Fruit fly (Drosophila melanogaster): Measurements from ENCODE around the gene P5CDh2.

DNA sequence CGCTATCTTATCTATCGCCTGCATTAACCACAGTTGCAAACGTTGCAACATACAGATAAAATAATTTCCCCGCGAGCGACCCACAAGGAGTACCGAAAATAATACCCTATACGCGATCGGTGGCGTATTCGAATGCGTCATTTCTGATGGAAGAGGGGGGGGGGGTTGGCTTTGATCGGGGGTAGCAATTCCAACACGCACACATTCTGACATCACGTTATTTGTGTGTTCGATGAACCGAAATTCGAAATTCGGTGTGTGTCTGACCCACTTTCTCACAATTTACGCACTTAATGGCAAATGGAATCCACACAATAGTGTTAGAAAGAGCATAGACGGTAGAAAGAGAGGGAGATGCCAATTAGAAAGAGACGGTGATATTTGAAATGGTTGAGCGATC, 41.1 kb upstream of the P5CDh2 start:
- TF ChIP-seq EcR (GFP tag; optimal IDR thresholded peaks at IDR 0.05), result no peak
- no peak for TF ChIP-seq CG8159 (tag; optimal IDR thresholded peaks at IDR 0.05)
- no peak for TF ChIP-seq CG13204 (GFP tag; optimal IDR thresholded peaks at IDR 0.05)
- TF ChIP-seq rn (GFP tag; IDR thresholded peaks at IDR 0.05), result no peak
